Fruit fly (Drosophila melanogaster) Kc167 (cell line): ENCODE results near the gene PolrMT.

Experiments
- Myc ChIP-seq: fragments of >200 bp; optimal IDR thresholded peaks from 2 replicates; lab custom pipeline; 2017; ENCODE audit warnings: missing external identifiers
- Sin3A ChIP-seq: fragments of >200 bp; optimal IDR thresholded peaks from 2 replicates; lab custom pipeline; 2018; ENCODE audit warnings: missing external identifiers
- h ChIP-seq: fragments of >200 bp; optimal IDR thresholded peaks from 3 replicates; lab custom pipeline; 2018; ENCODE audit warnings: missing external identifiers
- insv ChIP-seq: fragments of >200 bp; optimal IDR thresholded peaks from 3 replicates; lab custom pipeline; 2018; ENCODE audit warnings: missing external identifiers
- psq ChIP-seq: fragments of >200 bp; optimal IDR thresholded peaks from 2 replicates; lab custom pipeline; 2017; ENCODE audit warnings: missing external identifiers

DNA sequence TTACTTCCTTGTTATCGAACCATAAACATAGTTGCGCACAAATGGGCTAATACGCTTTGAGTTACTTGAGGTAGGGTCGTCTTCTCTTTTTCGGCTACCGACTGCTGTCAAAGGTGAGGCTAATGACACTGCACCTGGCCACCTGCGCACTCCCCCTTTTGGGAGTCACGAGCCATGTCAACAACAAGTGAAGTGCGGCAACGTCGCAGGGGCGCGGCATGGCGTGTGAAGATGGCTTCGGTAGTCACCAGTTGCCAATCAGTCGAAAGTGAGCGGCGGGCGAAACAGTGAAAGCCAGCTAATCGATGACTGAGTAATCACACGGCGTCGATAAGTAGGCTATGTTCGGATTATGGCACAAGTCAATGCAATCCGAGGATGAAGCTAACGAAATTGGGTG, 50.7 kb downstream of the PolrMT start:
- TF ChIP-seq psq (no peak), h (lab: Kevin White, UChicago) (no peak), Myc (no peak), Sin3A (lab: Kevin White, UChicago) (no peak), insv (lab: Kevin White, UChicago) (no peak)
